Fruit fly (Drosophila melanogaster) whole organism, embryonic: ENCODE data around the gene Surf1.

Experiments
- CG10147 ChIP-seq: fragments of 200-800 bp; sonication (Bioruptor generic); optimal IDR thresholded peaks from 2 replicates; lab custom pipeline; 2019; ENCODE audit warnings: missing biosample characterization, mild to moderate bottlenecking, missing genetic modification characterization, moderate library complexity
- CG1024 ChIP-seq: fragments of 200-800 bp; sonication (Bioruptor generic); IDR thresholded peaks from 2 replicates; pipeline ENCODE4 v1.3.6; 2022; ENCODE audit warnings: missing biosample characterization, missing genetic modification characterization
- CG11695 ChIP-seq: fragments of 200-800 bp; sonication (Bioruptor generic); IDR thresholded peaks from 3 replicates; pipeline ENCODE4 v1.3.6; 2022; ENCODE audit warnings: missing biosample characterization, missing genetic modification characterization
- CG13624 ChIP-seq: fragments of 200-800 bp; sonication (Bioruptor generic); optimal IDR thresholded peaks from 2 replicates; lab custom pipeline; 2016; ENCODE audit warnings: missing biosample characterization, missing genetic modification characterization
- CG16779 ChIP-seq: fragments of 200-800 bp; sonication (Bioruptor generic); IDR thresholded peaks from 2 replicates; pipeline ENCODE4 v1.3.6; 2022; ENCODE audit warnings: missing biosample characterization, missing genetic modification characterization
- CG2875 ChIP-seq: fragments of 200-800 bp; sonication (Bioruptor generic); optimal IDR thresholded peaks from 2 replicates; lab custom pipeline; 2017; ENCODE audit warnings: missing biosample characterization, mild to moderate bottlenecking, missing genetic modification characterization, missing genetic modification reagents
- CG30431 ChIP-seq: fragments of 200-800 bp; sonication (Bioruptor generic); optimal IDR thresholded peaks from 2 replicates; lab custom pipeline; 2017; ENCODE audit warnings: missing biosample characterization, missing genetic modification characterization
- CG31441 ChIP-seq: fragments of 200-800 bp; sonication (Bioruptor generic); IDR thresholded peaks from 2 replicates; pipeline ENCODE4 v1.3.6; 2022; ENCODE audit warnings: missing biosample characterization, missing genetic modification characterization
- CG4360 ChIP-seq: fragments of 200-800 bp; sonication (Bioruptor generic); IDR thresholded peaks from 2 replicates; pipeline ENCODE4 v1.3.6; 2022; ENCODE audit warnings: missing biosample characterization, missing genetic modification characterization
- CG43689 ChIP-seq: fragments of 200-800 bp; sonication (Bioruptor generic); IDR thresholded peaks from 2 replicates; pipeline ENCODE4 v1.3.6; 2022; ENCODE audit warnings: missing biosample characterization, missing genetic modification characterization
- CG4617 ChIP-seq: fragments of 200-800 bp; sonication (Bioruptor generic); optimal IDR thresholded peaks from 3 replicates; lab custom pipeline; 2016; ENCODE audit warnings: missing biosample characterization, missing genetic modification characterization, borderline replicate concordance
- CG6175 ChIP-seq: fragments of 200-800 bp; sonication (Bioruptor generic); IDR thresholded peaks from 3 replicates; pipeline ENCODE4 v1.3.6; 2022; ENCODE audit warnings: missing biosample characterization, missing genetic modification characterization
- CG6791 ChIP-seq: fragments of 200-800 bp; sonication (Bioruptor generic); IDR thresholded peaks from 3 replicates; pipeline ENCODE4 v1.3.6; 2022; ENCODE audit warnings: missing biosample characterization, missing genetic modification characterization; ENCODE audit not compliant: partially characterized antibody
- CG8944 ChIP-seq: fragments of 200-800 bp; sonication (Bioruptor generic); optimal IDR thresholded peaks from 3 replicates; lab custom pipeline; 2016; ENCODE audit warnings: missing biosample characterization, missing genetic modification characterization
- CG9609 ChIP-seq: fragments of 200-800 bp; sonication (Bioruptor generic); optimal IDR thresholded peaks from 3 replicates; lab custom pipeline; 2016; ENCODE audit warnings: missing biosample characterization, missing genetic modification characterization
- CkIIα-i1 ChIP-seq: fragments of 200-800 bp; sonication (Bioruptor generic); IDR thresholded peaks from 2 replicates; pipeline ENCODE4 v1.3.6; 2022; ENCODE audit warnings: missing biosample characterization, missing genetic modification characterization
- Dad ChIP-seq: fragments of 200-800 bp; sonication (Bioruptor generic); optimal IDR thresholded peaks from 3 replicates; lab custom pipeline; 2016; ENCODE audit warnings: missing biosample characterization, missing genetic modification characterization
- Dfd ChIP-seq, 2 experiments: fragments of >200 bp; optimal IDR thresholded peaks; 2 replicates each; lab custom pipeline; 2017; ENCODE audit warnings: missing biosample characterization in 2 of 2, missing genetic modification characterization in 2 of 2
- E2f2 ChIP-seq: fragments of 200-800 bp; sonication (Bioruptor generic); IDR thresholded peaks from 2 replicates; pipeline ENCODE4 v1.3.6; 2022; ENCODE audit warnings: missing biosample characterization, missing genetic modification characterization
- Fer1 ChIP-seq: fragments of 200-800 bp; sonication (Bioruptor generic); optimal IDR thresholded peaks from 2 replicates; lab custom pipeline; 2017; ENCODE audit warnings: missing biosample characterization, mild to moderate bottlenecking, missing genetic modification characterization
- HmgD ChIP-seq: fragments of 200-800 bp; sonication (Bioruptor generic); optimal IDR thresholded peaks from 3 replicates; lab custom pipeline; 2016; ENCODE audit warnings: missing biosample characterization, missing genetic modification characterization
- Jarid2 ChIP-seq: fragments of 200-800 bp; sonication (Bioruptor generic); optimal IDR thresholded peaks from 3 replicates; lab custom pipeline; 2017; ENCODE audit warnings: mild to moderate bottlenecking, missing biosample characterization, missing genetic modification reagents, missing genetic modification characterization
- Lim3 ChIP-seq: fragments of 200-800 bp; sonication (Bioruptor generic); IDR thresholded peaks from 2 replicates; pipeline ENCODE4 v1.3.6; 2022; ENCODE audit warnings: missing biosample characterization, missing genetic modification characterization
- Optix ChIP-seq: fragments of 200-800 bp; sonication (Bioruptor generic); IDR thresholded peaks from 3 replicates; pipeline ENCODE4 v1.3.6; 2022; ENCODE audit warnings: missing biosample characterization, missing genetic modification characterization
- Scr ChIP-seq: fragments of 200-800 bp; sonication (Bioruptor generic); IDR thresholded peaks from 2 replicates; pipeline ENCODE4 v1.3.6; 2022; ENCODE audit warnings: missing biosample characterization, missing genetic modification characterization; ENCODE audit not compliant: partially characterized antibody
- Side ChIP-seq: fragments of 200-800 bp; sonication (Bioruptor generic); optimal IDR thresholded peaks from 2 replicates; lab custom pipeline; 2016; ENCODE audit warnings: missing biosample characterization, missing genetic modification characterization
- Sin3A ChIP-seq: fragments of >200 bp; optimal IDR thresholded peaks from 2 replicates; lab custom pipeline; 2018
- ab ChIP-seq: fragments of 200-800 bp; sonication (Bioruptor generic); optimal IDR thresholded peaks from 2 replicates; lab custom pipeline; 2016; ENCODE audit warnings: missing biosample characterization, missing genetic modification characterization
- ash1 ChIP-seq: fragments of 200-800 bp; sonication (Bioruptor generic); optimal IDR thresholded peaks from 2 replicates; lab custom pipeline; 2018; ENCODE audit warnings: missing biosample characterization, mild to moderate bottlenecking, missing genetic modification characterization
- cato ChIP-seq: fragments of 200-800 bp; sonication (Bioruptor generic); optimal IDR thresholded peaks from 2 replicates; lab custom pipeline; 2016; ENCODE audit warnings: missing biosample characterization, missing genetic modification characterization, borderline replicate concordance
- ftz-f1 ChIP-seq: fragments of 200-800 bp; sonication (Bioruptor generic); optimal IDR thresholded peaks from 2 replicates; lab custom pipeline; 2016; ENCODE audit warnings: missing biosample characterization, missing genetic modification characterization
- gcm ChIP-seq: fragments of 200-800 bp; sonication (Bioruptor generic); optimal IDR thresholded peaks from 2 replicates; lab custom pipeline; 2019; ENCODE audit warnings: missing biosample characterization, mild to moderate bottlenecking, missing genetic modification characterization, moderate library complexity
- hb ChIP-seq: fragments of 200-800 bp; sonication (Bioruptor generic); IDR thresholded peaks from 3 replicates; pipeline ENCODE4 v1.3.6; 2022; ENCODE audit warnings: missing biosample characterization, missing genetic modification characterization; ENCODE audit not compliant: partially characterized antibody
- hkb ChIP-seq, 2 experiments: fragments of 200-800 bp in 1 of 2; fragments of >200 bp in 1 of 2; sonication (Bioruptor generic) in 1 of 2; IDR thresholded peaks in 1 of 2; optimal IDR thresholded peaks in 1 of 2; 2 replicates each; pipeline versions ENCODE4 v1.3.6 to Lab custom; 2017 to 2022; ENCODE audit warnings: missing biosample characterization in 1 of 2, missing genetic modification characterization in 1 of 2
- kni ChIP-seq: fragments of 200-800 bp; sonication (Bioruptor generic); optimal IDR thresholded peaks from 3 replicates; lab custom pipeline; 2017; ENCODE audit warnings: mild to moderate bottlenecking, missing biosample characterization, missing genetic modification reagents, missing genetic modification characterization
- lab ChIP-seq: fragments of 200-800 bp; sonication (Bioruptor generic); optimal IDR thresholded peaks from 3 replicates; lab custom pipeline; 2017; ENCODE audit warnings: missing biosample characterization, missing genetic modification characterization, mild to moderate bottlenecking, moderate library complexity, missing genetic modification reagents
- lov ChIP-seq, 2 experiments: fragments of 200-800 bp in 1 of 2; fragments of >200 bp in 1 of 2; sonication (Bioruptor generic) in 1 of 2; IDR thresholded peaks in 1 of 2; optimal IDR thresholded peaks in 1 of 2; 2 replicates in 1 of 2; 3 replicates in 1 of 2; pipeline versions ENCODE4 v1.3.6 to Lab custom; 2017 to 2022; ENCODE audit warnings: missing biosample characterization in 1 of 2, missing genetic modification characterization in 1 of 2
- mirr ChIP-seq: fragments of 200-800 bp; sonication (Bioruptor generic); optimal IDR thresholded peaks from 3 replicates; lab custom pipeline; 2018; ENCODE audit warnings: missing biosample characterization, mild to moderate bottlenecking, missing genetic modification characterization
- onecut ChIP-seq: fragments of 200-800 bp; sonication (Bioruptor generic); IDR thresholded peaks from 2 replicates; pipeline ENCODE4 v1.3.6; 2022; ENCODE audit warnings: missing biosample characterization, missing genetic modification characterization
- org-1 ChIP-seq: fragments of 200-800 bp; sonication (Bioruptor generic); optimal IDR thresholded peaks from 2 replicates; lab custom pipeline; 2017; ENCODE audit warnings: missing biosample characterization, missing genetic modification characterization
- otp ChIP-seq: fragments of 200-800 bp; sonication (Bioruptor generic); IDR thresholded peaks from 3 replicates; pipeline ENCODE4, ENCODE4 v1.3.6; 2022; ENCODE audit warnings: missing biosample characterization, missing genetic modification characterization
- peb ChIP-seq: fragments of 200-800 bp; sonication (Bioruptor generic); IDR thresholded peaks from 2 replicates; pipeline ENCODE4 v1.3.6; 2022; ENCODE audit warnings: missing biosample characterization, missing genetic modification characterization
- row ChIP-seq: fragments of 200-800 bp; sonication (Bioruptor generic); IDR thresholded peaks from 3 replicates; pipeline ENCODE4 v1.3.6; 2022; ENCODE audit warnings: missing biosample characterization, missing genetic modification characterization
- sd ChIP-seq: fragments of 200-800 bp; sonication (Bioruptor generic); optimal IDR thresholded peaks from 3 replicates; lab custom pipeline; 2018; ENCODE audit warnings: missing biosample characterization, mild to moderate bottlenecking, missing genetic modification characterization, moderate library complexity
- sim ChIP-seq: fragments of 200-800 bp; sonication (Bioruptor generic); IDR thresholded peaks from 2 replicates; pipeline ENCODE4 v1.3.6; 2022; ENCODE audit warnings: missing biosample characterization, missing genetic modification characterization
- sob ChIP-seq: fragments of 200-800 bp; sonication (Bioruptor generic); IDR thresholded peaks from 2 replicates; pipeline ENCODE4 v1.3.6; 2022; ENCODE audit warnings: missing biosample characterization, missing genetic modification characterization
- tll ChIP-seq, 2 experiments: fragments of 200-800 bp in 1 of 2; fragments of >200 bp in 1 of 2; sonication (Bioruptor generic) in 1 of 2; optimal IDR thresholded peaks; 2 replicates each; lab custom pipeline; 2017 to 2019; ENCODE audit warnings: missing biosample characterization in 2 of 2, missing genetic modification characterization in 2 of 2, mild to moderate bottlenecking in 1 of 2, moderate library complexity in 1 of 2
- vfl ChIP-seq: fragments of 200-800 bp; sonication (Bioruptor generic); optimal IDR thresholded peaks from 2 replicates; lab custom pipeline; 2016; ENCODE audit warnings: missing biosample characterization, missing genetic modification characterization

Surf1 gene

dm6 chr3L:6976601-6977140 lies 18.5 kb downstream of the Surf1 start (continued):
- peak; percentile 7 for TF ChIP-seq mirr (GFP tag; lab: Kevin White, UChicago)
- TF ChIP-seq tll (GFP tag; optimal IDR thresholded peaks at IDR 0.05; lab: Kevin White, UChicago): no peak
- TF ChIP-seq HmgD (GFP tag; lab: Kevin White, UChicago): no peak
- no peak for TF ChIP-seq ash1
- TF ChIP-seq Sin3A: no peak

DNA sequence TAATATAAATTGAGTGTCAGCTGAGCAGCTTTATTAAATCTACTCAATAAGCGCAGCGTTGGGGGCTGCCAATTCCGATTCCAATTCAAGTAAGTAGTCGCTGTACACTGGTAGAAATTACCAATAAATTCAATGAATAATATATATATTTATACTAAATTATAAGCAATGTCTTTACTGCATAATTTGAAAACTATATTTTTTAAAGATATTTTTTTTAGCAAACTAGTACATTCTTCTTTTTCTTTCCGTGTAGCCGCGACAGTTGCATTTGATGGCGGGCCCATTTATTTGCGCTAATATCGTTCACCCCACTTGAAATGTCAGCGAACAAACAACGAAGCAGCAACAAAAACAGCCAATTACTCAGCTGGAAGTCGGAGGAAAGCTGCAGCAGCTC lies 19.2 kb downstream of the Surf1 start:
- 0 out of 2 replicates have a peak, but pooled peaks have one; percentile 25 for TF ChIP-seq CG1024 (GFP tag; lab: Robert Waterston, UW)
- 0 out of 3 replicates have a peak, but pooled peaks have one; percentile 31 for TF ChIP-seq otp (GFP tag; lab: Robert Waterston, UW)
- TF ChIP-seq sd (tag; lab: Kevin White, UChicago): no peak
- no peak for TF ChIP-seq HmgD (GFP tag; lab: Kevin White, UChicago)
- TF ChIP-seq Side (GFP tag; lab: Kevin White, UChicago): no peak
- peak; percentile 70 for TF ChIP-seq CG11695 (GFP tag; lab: Robert Waterston, UW)
- TF ChIP-seq CG4617: no peak
- peak; percentile 28; the same call in 1 of the 2 replicates for TF ChIP-seq E2f2 (GFP tag; lab: Robert Waterston, UW)
- no peak for TF ChIP-seq CkIIα-i1 (GFP tag; lab: Robert Waterston, UW)
- no peak for TF ChIP-seq ab (GFP tag; lab: Kevin White, UChicago)
- TF ChIP-seq CG43689: peak; percentile 47; the same call in 1 of the 2 replicates
- TF ChIP-seq CG2875: peak; percentile 51
- TF ChIP-seq CG4360 (GFP tag; lab: Robert Waterston, UW): no peak
- 0 out of 2 replicates have a peak, but pooled peaks have one; percentile 46 for TF ChIP-seq sim
- no peak; the same call in 1 of the 2 replicates for TF ChIP-seq sob
- no peak for TF ChIP-seq CG6175
- TF ChIP-seq hb (GFP tag; lab: Robert Waterston, UW): no peak
- TF ChIP-seq CG8944 (GFP tag; lab: Kevin White, UChicago): no peak
- peak; percentile 71 for TF ChIP-seq CG31441 (GFP tag; lab: Robert Waterston, UW)
- TF ChIP-seq hkb (optimal IDR thresholded peaks at IDR 0.05; lab: Kevin White, UChicago): no peak
- peak; percentile 79 for TF ChIP-seq hkb (GFP tag; IDR thresholded peaks at IDR 0.05; lab: Robert Waterston, UW)
- no peak for TF ChIP-seq cato (GFP tag; lab: Kevin White, UChicago)
- TF ChIP-seq Dad (GFP tag; lab: Kevin White, UChicago): no peak
- TF ChIP-seq Lim3 (GFP tag; lab: Robert Waterston, UW): peak; percentile 52; the same call in 1 of the 2 replicates
- TF ChIP-seq gcm (GFP tag; lab: Kevin White, UChicago): peak; percentile 32
- TF ChIP-seq peb (GFP tag; lab: Robert Waterston, UW): no peak
- no peak for TF ChIP-seq lov (optimal IDR thresholded peaks at IDR 0.05; lab: Kevin White, UChicago)
- no peak for TF ChIP-seq lov (GFP tag; IDR thresholded peaks at IDR 0.05; lab: Robert Waterston, UW)
- peak; percentile 9 for TF ChIP-seq org-1 (GFP tag; lab: Kevin White, UChicago)
- no peak for TF ChIP-seq CG9609 (GFP tag; lab: Kevin White, UChicago)
- TF ChIP-seq vfl (GFP tag; lab: Kevin White, UChicago): no peak
- TF ChIP-seq Dfd (GFP tag; optimal IDR thresholded peaks at IDR 0.05; lab: Kevin White, UChicago): no peak
- TF ChIP-seq Optix: peak; percentile 49; the same call in 1 of the 3 replicates
- 0 out of 2 replicates have a peak, but pooled peaks have one; percentile 12 for TF ChIP-seq onecut
- no peak for TF ChIP-seq Scr (GFP tag; lab: Robert Waterston, UW)
- peak; percentile 23 for TF ChIP-seq CG30431 (GFP tag; lab: Kevin White, UChicago)
- peak; percentile 68 for TF ChIP-seq lab (GFP tag; lab: Kevin White, UChicago)
- TF ChIP-seq ftz-f1 (GFP tag; lab: Kevin White, UChicago): no peak
- peak; percentile 8 for TF ChIP-seq Jarid2 (GFP tag; lab: Kevin White, UChicago)
- TF ChIP-seq CG10147: no peak
- TF ChIP-seq CG13624 (GFP tag; lab: Kevin White, UChicago): no peak
- TF ChIP-seq Fer1 (GFP tag; lab: Kevin White, UChicago): peak; percentile 57
- TF ChIP-seq kni (GFP tag; lab: Kevin White, UChicago): no peak
- TF ChIP-seq row: peak; percentile 72
- TF ChIP-seq CG6791 (GFP tag; lab: Robert Waterston, UW): no peak
- no peak for TF ChIP-seq CG16779 (GFP tag; lab: Robert Waterston, UW)
